Worm (Caenorhabditis elegans) whole organism, mixed stage, embryonic: ENCODE data around the gene zmp-3.

Experiments
- M03D4.4 ChIP-seq: sonication (generic microtip); optimal IDR thresholded peaks from 2 replicates; lab custom pipeline; 2017; ENCODE audit warnings: mild to moderate bottlenecking, missing genetic modification characterization, missing compliant biosample characterization
- ceh-39 ChIP-seq: fragments of 150-350 bp; optimal IDR thresholded peaks from 2 replicates; lab custom pipeline; 2014; ENCODE audit warnings: missing biosample characterization, missing genetic modification characterization
- ceh-43 ChIP-seq: fragments of 200-800 bp; sonication (Bioruptor generic); optimal IDR thresholded peaks from 2 replicates; lab custom pipeline; 2018; ENCODE audit warnings: mild to moderate bottlenecking, missing genetic modification characterization, moderate library complexity, missing compliant biosample characterization
- ceh-83 ChIP-seq: fragments of 200-800 bp; sonication (Bioruptor generic); optimal IDR thresholded peaks from 2 replicates; lab custom pipeline; 2018; ENCODE audit warnings: mild to moderate bottlenecking, missing genetic modification characterization, missing compliant biosample characterization
- ces-1 ChIP-seq: fragments of 150-350 bp; optimal IDR thresholded peaks from 2 replicates; lab custom pipeline; 2014; ENCODE audit warnings: missing biosample characterization, missing genetic modification reagents, missing genetic modification characterization
- drap-1 ChIP-seq: fragments of 200-800 bp; sonication (Bioruptor generic); optimal IDR thresholded peaks from 3 replicates; lab custom pipeline; 2018; ENCODE audit warnings: mild to moderate bottlenecking, missing genetic modification characterization, missing compliant biosample characterization
- elt-1 ChIP-seq: sonication (generic microtip); optimal IDR thresholded peaks from 2 replicates; lab custom pipeline; 2017; ENCODE audit warnings: missing genetic modification characterization, mild to moderate bottlenecking, missing compliant biosample characterization, antibody characterized with exemption, moderate library complexity, borderline replicate concordance; ENCODE audit not compliant: insufficient read depth
- elt-3 ChIP-seq: fragments of 150-350 bp; optimal IDR thresholded peaks from 2 replicates; lab custom pipeline; 2014; ENCODE audit warnings: missing biosample characterization, missing genetic modification characterization
- flh-1 ChIP-seq: fragments of 200-800 bp; sonication (Bioruptor generic); optimal IDR thresholded peaks from 2 replicates; lab custom pipeline; 2018; ENCODE audit warnings: mild to moderate bottlenecking, missing genetic modification characterization, moderate library complexity, missing compliant biosample characterization
- hlh-1 ChIP-seq: fragments of 150-350 bp; optimal IDR thresholded peaks from 2 replicates; lab custom pipeline; 2014; ENCODE audit warnings: missing biosample characterization, missing genetic modification reagents, missing genetic modification characterization
- lin-13 ChIP-seq: fragments of 150-350 bp; optimal IDR thresholded peaks from 2 replicates; lab custom pipeline; 2014; ENCODE audit warnings: missing biosample characterization, missing genetic modification characterization
- lin-32 ChIP-seq: fragments of 200-800 bp; sonication (Bioruptor generic); optimal IDR thresholded peaks from 2 replicates; lab custom pipeline; 2018; ENCODE audit warnings: mild to moderate bottlenecking, missing genetic modification characterization, missing compliant biosample characterization
- lsy-2 ChIP-seq: fragments of 150-350 bp; optimal IDR thresholded peaks from 2 replicates; lab custom pipeline; 2014; ENCODE audit warnings: missing biosample characterization, missing genetic modification characterization
- mab-5 ChIP-seq: fragments of 150-350 bp; optimal IDR thresholded peaks from 2 replicates; lab custom pipeline; 2014; ENCODE audit warnings: missing biosample characterization, missing genetic modification characterization
- mep-1 ChIP-seq: fragments of 150-350 bp; optimal IDR thresholded peaks from 2 replicates; lab custom pipeline; 2017; ENCODE audit warnings: missing biosample characterization, missing genetic modification reagents, missing genetic modification characterization, inconsistent platforms
- mls-2 ChIP-seq: sonication (generic microtip); optimal IDR thresholded peaks from 2 replicates; lab custom pipeline; 2016; ENCODE audit warnings: mild to moderate bottlenecking, missing genetic modification characterization, moderate library complexity, missing compliant biosample characterization
- nhr-12 ChIP-seq: fragments of 150-350 bp; optimal IDR thresholded peaks from 2 replicates; lab custom pipeline; 2014; ENCODE audit warnings: missing biosample characterization, missing genetic modification characterization
- nhr-28 ChIP-seq: fragments of 150-350 bp; optimal IDR thresholded peaks from 2 replicates; lab custom pipeline; 2014; ENCODE audit warnings: missing biosample characterization, missing genetic modification characterization
- pha-4 ChIP-seq: fragments of 150-350 bp; optimal IDR thresholded peaks from 2 replicates; lab custom pipeline; 2018; ENCODE audit warnings: missing biosample characterization, missing genetic modification reagents, missing genetic modification characterization
- sem-2 ChIP-seq: fragments of 200-800 bp; sonication (Bioruptor generic); optimal IDR thresholded peaks from 2 replicates; lab custom pipeline; 2018; ENCODE audit warnings: mild to moderate bottlenecking, missing genetic modification characterization, missing compliant biosample characterization
- snpc-4 ChIP-seq: fragments of 150-350 bp; optimal IDR thresholded peaks from 2 replicates; lab custom pipeline; 2014; ENCODE audit warnings: missing biosample characterization, missing genetic modification characterization
- sptf-1 ChIP-seq: sonication (generic microtip); optimal IDR thresholded peaks from 2 replicates; lab custom pipeline; 2017; ENCODE audit warnings: mild to moderate bottlenecking, missing genetic modification characterization, moderate library complexity, missing compliant biosample characterization
- tbx-8 ChIP-seq: fragments of 200-800 bp; sonication (Bioruptor generic); optimal IDR thresholded peaks from 2 replicates; lab custom pipeline; 2018; ENCODE audit warnings: mild to moderate bottlenecking, missing genetic modification characterization, moderate library complexity, missing compliant biosample characterization
- unc-120 ChIP-seq: sonication (generic microtip); optimal IDR thresholded peaks from 2 replicates; lab custom pipeline; 2017; ENCODE audit warnings: missing genetic modification characterization, missing compliant biosample characterization; ENCODE audit not compliant: poor library complexity, severe bottlenecking
- unc-39 ChIP-seq: fragments of 150-350 bp; optimal IDR thresholded peaks from 2 replicates; lab custom pipeline; 2014; ENCODE audit warnings: missing biosample characterization, missing genetic modification characterization
- unc-62 ChIP-seq: fragments of 150-350 bp; optimal IDR thresholded peaks from 2 replicates; lab custom pipeline; 2014; ENCODE audit warnings: missing biosample characterization, missing genetic modification reagents, missing genetic modification characterization
- zip-8 ChIP-seq: fragments of 150-350 bp; optimal IDR thresholded peaks from 2 replicates; lab custom pipeline; 2014; ENCODE audit warnings: missing biosample characterization, missing genetic modification characterization
- ztf-11 ChIP-seq: fragments of 150-350 bp; optimal IDR thresholded peaks from 2 replicates; lab custom pipeline; 2014; ENCODE audit warnings: missing biosample characterization, missing genetic modification characterization

The zmp-3 gene

ce11 chrV:2941405-2941804, 32.0 kb upstream of the zmp-3 start, which contains the start of gene srw-143:
srw-143 (minus strand) TSS chrV:2941505.
- TF ChIP-seq hlh-1 (tag; lab: Kevin White, UChicago) (no peak), elt-3 (tag; lab: Kevin White, UChicago) (no peak), M03D4.4 (tag; lab: Kevin White, UChicago) (no peak), ceh-39 (no peak), tbx-8 (GFP tag; lab: Kevin White, UChicago) (no peak), elt-1 (tag; lab: Kevin White, UChicago) (no peak), zip-8 (tag; lab: Kevin White, UChicago) (no peak), sptf-1 (tag; lab: Kevin White, UChicago) (no peak), mls-2 (tag; lab: Kevin White, UChicago) (no peak), lsy-2 (tag; lab: Kevin White, UChicago) (no peak), mab-5 (tag; lab: Kevin White, UChicago) (no peak), snpc-4 (tag; lab: Kevin White, UChicago) (no peak), flh-1 (GFP tag; lab: Kevin White, UChicago) (no peak), ztf-11 (no peak), mep-1 (tag; lab: Kevin White, UChicago) (no peak)

ce11 chrV:2938497-2938896, 29.1 kb upstream of the zmp-3 start, which contains the start of gene srw-141:
srw-141 (minus strand) TSS chrV:2938597.
- TF ChIP-seq unc-39 (tag; lab: Kevin White, UChicago) (no peak), unc-62 (GFP tag; lab: Kevin White, UChicago) (no peak), ces-1 (GFP tag; lab: Kevin White, UChicago) (no peak), hlh-1 (tag; lab: Kevin White, UChicago) (no peak), ceh-39 (no peak), drap-1 (no peak)

- no peak for TF ChIP-seq hlh-1 (tag; lab: Kevin White, UChicago)
- no peak for TF ChIP-seq ceh-83 (GFP tag; lab: Kevin White, UChicago)
- no peak for TF ChIP-seq unc-120
- no peak for TF ChIP-seq elt-3 (tag; lab: Kevin White, UChicago)
Measured at ce11 chrV:2934075-2934474, 24.6 kb upstream of the zmp-3 start, which contains the start of gene srh-247. srh-247 (minus strand) TSS chrV:2934175.

ce11 chrV:2931252-2931651, 21.8 kb upstream of the zmp-3 start, which contains the start of gene C31B8.1:
C31B8.1 (plus strand) TSS chrV:2931552.
- TF ChIP-seq ceh-39 (no peak), ces-1 (GFP tag; lab: Kevin White, UChicago) (no peak), elt-3 (tag; lab: Kevin White, UChicago) (no peak), snpc-4 (tag; lab: Kevin White, UChicago) (no peak), mls-2 (tag; lab: Kevin White, UChicago) (no peak), elt-1 (tag; lab: Kevin White, UChicago) (no peak), lsy-2 (tag; lab: Kevin White, UChicago) (no peak), tbx-8 (GFP tag; lab: Kevin White, UChicago) (no peak), ceh-43 (no peak), M03D4.4 (tag; lab: Kevin White, UChicago) (no peak), pha-4 (no peak), nhr-12 (no peak), ztf-11 (no peak), sem-2 (GFP tag; lab: Kevin White, UChicago) (no peak)

- TF ChIP-seq snpc-4 (tag; lab: Kevin White, UChicago): no peak
- no peak for TF ChIP-seq lsy-2 (tag; lab: Kevin White, UChicago)
- no peak for TF ChIP-seq M03D4.4 (tag; lab: Kevin White, UChicago)
- TF ChIP-seq elt-1 (tag; lab: Kevin White, UChicago): no peak
- TF ChIP-seq sem-2 (GFP tag; lab: Kevin White, UChicago): no peak
- TF ChIP-seq tbx-8 (GFP tag; lab: Kevin White, UChicago): no peak
- no peak for TF ChIP-seq nhr-28 (tag; lab: Kevin White, UChicago)
- TF ChIP-seq lin-13 (tag; lab: Kevin White, UChicago): no peak
- TF ChIP-seq, all 35 proteins: peak for 0
Measured at ce11 chrV:2929753-2930152, 20.3 kb upstream of the zmp-3 start, which contains the start of gene C31B8.16. C31B8.16 (plus strand) TSS chrV:2930053.

ce11 chrV:2927553-2927952, 18.1 kb upstream of the zmp-3 start, which contains the start of gene C31B8.12:
C31B8.12 (minus strand) TSS chrV:2927653.
- TF ChIP-seq flh-1 (GFP tag; lab: Kevin White, UChicago): no peak
- no peak for TF ChIP-seq drap-1
- TF ChIP-seq nhr-12: no peak
- no peak for TF ChIP-seq ceh-39
- no peak for TF ChIP-seq M03D4.4 (tag; lab: Kevin White, UChicago)
- TF ChIP-seq lin-32: no peak
